Worm (Caenorhabditis elegans) whole organism, L3 larva: Measurements from ENCODE around the gene sulp-8.
A peak's percentile ranks its signal among the peaks of the same experiment; 100 is the strongest.

ENCODE experiments used
- R02D3.7 ChIP-seq: fragments of 150-350 bp; optimal IDR thresholded peaks from 2 replicates; lab custom pipeline; 2014; ENCODE audit warnings: missing biosample characterization, missing genetic modification characterization
- aly-2 ChIP-seq: fragments of 150-350 bp; optimal IDR thresholded peaks from 2 replicates; lab custom pipeline; 2014; ENCODE audit warnings: missing biosample characterization, missing genetic modification characterization
- ceh-9 ChIP-seq: sonication (generic microtip); optimal IDR thresholded peaks from 2 replicates; lab custom pipeline; 2018; ENCODE audit warnings: missing biosample characterization, missing genetic modification characterization
- elt-3 ChIP-seq, 3 experiments: fragments of 150-350 bp in 1 of 3; sonication (generic microtip) in 2 of 3; optimal IDR thresholded peaks; 2 replicates in 2 of 3; 4 replicates in 1 of 3; lab custom pipeline; 2014 to 2017; ENCODE audit warnings: missing biosample characterization in 3 of 3, missing genetic modification characterization in 3 of 3
- fkh-2 ChIP-seq: fragments of 150-350 bp; optimal IDR thresholded peaks from 2 replicates; lab custom pipeline; 2014; ENCODE audit warnings: missing biosample characterization, missing genetic modification reagents, missing genetic modification characterization
- fos-1 ChIP-seq: fragments of 150-350 bp; optimal IDR thresholded peaks from 2 replicates; lab custom pipeline; 2014; ENCODE audit warnings: missing biosample characterization, missing genetic modification characterization
- hmg-11 ChIP-seq: sonication (generic microtip); optimal IDR thresholded peaks from 2 replicates; lab custom pipeline; 2016; ENCODE audit warnings: missing genetic modification characterization, missing compliant biosample characterization
- jun-1 ChIP-seq: fragments of 150-350 bp; optimal IDR thresholded peaks from 2 replicates; lab custom pipeline; 2014; ENCODE audit warnings: missing biosample characterization, missing genetic modification reagents, missing genetic modification characterization
- lin-15B ChIP-seq: fragments of 150-350 bp; optimal IDR thresholded peaks from 2 replicates; lab custom pipeline; 2014; ENCODE audit warnings: missing biosample characterization, missing genetic modification characterization
- lsy-12 ChIP-seq: sonication (generic microtip); optimal IDR thresholded peaks from 2 replicates; lab custom pipeline; 2016; ENCODE audit warnings: mild to moderate bottlenecking, missing genetic modification characterization, missing compliant biosample characterization
- nhr-25 ChIP-seq: sonication (generic microtip); optimal IDR thresholded peaks from 2 replicates; lab custom pipeline; 2017; ENCODE audit warnings: missing biosample characterization, missing genetic modification characterization
- nhr-67 ChIP-seq: fragments of 150-350 bp; optimal IDR thresholded peaks from 2 replicates; lab custom pipeline; 2014; ENCODE audit warnings: missing biosample characterization, missing genetic modification characterization
- pha-4 ChIP-seq: fragments of 150-350 bp; optimal IDR thresholded peaks from 2 replicates; lab custom pipeline; 2014; ENCODE audit warnings: missing biosample characterization, missing genetic modification reagents, missing genetic modification characterization
- pqm-1 ChIP-seq: fragments of 150-350 bp; optimal IDR thresholded peaks from 2 replicates; lab custom pipeline; 2017; ENCODE audit warnings: missing biosample characterization, missing genetic modification characterization, inconsistent platforms
- sea-2 ChIP-seq: fragments of 150-350 bp; sonication (generic microtip); optimal IDR thresholded peaks from 4 replicates; lab custom pipeline; 2014; ENCODE audit warnings: missing biosample characterization, missing genetic modification reagents, missing genetic modification characterization
- skn-1 ChIP-seq: fragments of 150-350 bp; optimal IDR thresholded peaks from 2 replicates; lab custom pipeline; 2014; ENCODE audit warnings: missing biosample characterization, missing genetic modification characterization
- unc-62 ChIP-seq: fragments of 150-350 bp; sonication (generic microtip); optimal IDR thresholded peaks from 4 replicates; lab custom pipeline; 2014; ENCODE audit warnings: missing biosample characterization, missing genetic modification reagents, missing genetic modification characterization
- zag-1 ChIP-seq: fragments of 150-350 bp; optimal IDR thresholded peaks from 2 replicates; lab custom pipeline; 2014; ENCODE audit warnings: missing biosample characterization, missing genetic modification characterization

The sulp-8 gene

ce11 chrV:9621437-9621836 is 52.0 kb downstream of the sulp-8 start:
- TF ChIP-seq pha-4: peak; percentile 51
- no peak for TF ChIP-seq nhr-67 (tag; lab: Kevin White, UChicago)

- TF ChIP-seq nhr-25 (tag; lab: Kevin White, UChicago) (no peak), sea-2 (GFP tag; lab: Kevin White, UChicago) (no peak), unc-62 (GFP tag; lab: Kevin White, UChicago) (no peak), R02D3.7 (no peak), elt-3 (tag; optimal IDR thresholded peaks at IDR 0.05; lab: Kevin White, UChicago) (no peak), ceh-9 (no peak), pqm-1 (tag; lab: Kevin White, UChicago) (no peak), nhr-67 (tag; lab: Kevin White, UChicago) (no peak), skn-1 (tag; lab: Kevin White, UChicago) (no peak), zag-1 (tag; lab: Kevin White, UChicago) (no peak), fos-1 (tag; lab: Kevin White, UChicago) (no peak), lin-15B (tag; lab: Kevin White, UChicago) (no peak), jun-1 (tag; lab: Kevin White, UChicago) (no peak), pha-4 (no peak), fkh-2 (tag; lab: Kevin White, UChicago) (no peak), aly-2 (tag; lab: Kevin White, UChicago) (no peak), lsy-12 (tag; lab: Kevin White, UChicago) (no peak), hmg-11 (tag; lab: Kevin White, UChicago) (no peak)
Measured at ce11 chrV:9620417-9620816, 53.0 kb downstream of the sulp-8 start.
